Worm (Caenorhabditis elegans): ENCODE results near the gene F59A1.18.

Gene F59A1.18

DNA sequence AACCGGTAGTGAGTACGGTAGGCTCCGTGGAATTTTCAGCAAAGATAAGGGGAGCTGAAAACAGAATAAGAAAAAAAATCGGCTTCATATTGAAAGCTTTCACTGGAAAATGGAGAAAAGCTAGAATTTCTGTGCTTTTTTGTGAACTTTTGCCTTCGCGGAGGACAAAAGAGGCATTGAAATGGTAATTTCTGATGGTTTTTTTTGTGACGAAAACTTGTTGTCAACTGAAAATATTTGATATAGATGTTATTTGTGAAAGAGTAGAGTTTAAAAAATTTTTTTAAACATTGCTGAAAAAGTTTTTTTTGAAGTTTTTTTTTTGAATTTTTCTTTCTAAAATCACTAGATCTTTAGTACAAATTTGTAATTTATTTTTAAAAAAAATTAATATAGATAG lies at the start of gene F59A1.18:
TSS of gene F59A1.18 (minus strand) at position 101 of the 400 bp plus-strand sequence.
- TF ChIP-seq klf-2 (GFP tag; conservative IDR thresholded peaks at IDR 0.05) (no peak), ztf-23 (GFP tag; IDR thresholded peaks at IDR 0.05) (no peak), tab-1 (GFP tag; IDR thresholded peaks at IDR 0.05) (no peak), med-1 (GFP tag; optimal IDR thresholded peaks at IDR 0.05; ENCODE audit: insufficient read depth) (no peak), cog-1 (tag; optimal IDR thresholded peaks at IDR 0.05) (no peak), ref-1 (GFP tag; conservative IDR thresholded peaks at IDR 0.05) (no peak), ztf-29 (GFP tag; IDR thresholded peaks at IDR 0.05) (no peak), T22C8.4 (GFP tag; IDR thresholded peaks at IDR 0.05) (no peak), flt-1 (GFP tag; IDR thresholded peaks at IDR 0.05) (no peak)

- TF ChIP-seq cog-1 (tag; optimal IDR thresholded peaks at IDR 0.05) (no peak), klf-2 (GFP tag; conservative IDR thresholded peaks at IDR 0.05) (no peak), T22C8.4 (GFP tag; IDR thresholded peaks at IDR 0.05) (no peak), flt-1 (GFP tag; IDR thresholded peaks at IDR 0.05) (no peak), tab-1 (GFP tag; IDR thresholded peaks at IDR 0.05) (no peak), med-1 (GFP tag; optimal IDR thresholded peaks at IDR 0.05; ENCODE audit: insufficient read depth) (no peak), ztf-23 (GFP tag; IDR thresholded peaks at IDR 0.05) (no peak), ref-1 (GFP tag; conservative IDR thresholded peaks at IDR 0.05) (no peak), ztf-29 (GFP tag; IDR thresholded peaks at IDR 0.05) (no peak)
These were observed 45.8 kb upstream of the F59A1.18 start, which contains the start of gene twk-42 for ce11 chrV:17732516-17732915. Gene twk-42, minus strand, starts transcription at chrV:17732616.

ce11 chrV:17728757-17729156 lies 42.0 kb upstream of the F59A1.18 start:
- TF ChIP-seq T22C8.4 (GFP tag; IDR thresholded peaks at IDR 0.05) (no peak), tab-1 (GFP tag; IDR thresholded peaks at IDR 0.05) (no peak), med-1 (GFP tag; optimal IDR thresholded peaks at IDR 0.05; ENCODE audit: insufficient read depth) (no peak), ztf-29 (GFP tag; IDR thresholded peaks at IDR 0.05) (no peak), ref-1 (GFP tag; conservative IDR thresholded peaks at IDR 0.05) (no peak)

- TF ChIP-seq T22C8.4 (GFP tag; IDR thresholded peaks at IDR 0.05) = no peak
- TF ChIP-seq cog-1 (tag; optimal IDR thresholded peaks at IDR 0.05) = no peak
- TF ChIP-seq ztf-23 (GFP tag; IDR thresholded peaks at IDR 0.05) = no peak
- TF ChIP-seq flt-1 (GFP tag; IDR thresholded peaks at IDR 0.05) = no peak
- no peak for TF ChIP-seq ztf-29 (GFP tag; IDR thresholded peaks at IDR 0.05)
- no peak for TF ChIP-seq klf-2 (GFP tag; conservative IDR thresholded peaks at IDR 0.05)
- no peak for TF ChIP-seq ref-1 (GFP tag; conservative IDR thresholded peaks at IDR 0.05)
- no peak for TF ChIP-seq med-1 (GFP tag; optimal IDR thresholded peaks at IDR 0.05; ENCODE audit: insufficient read depth)
- no peak for TF ChIP-seq tab-1 (GFP tag; IDR thresholded peaks at IDR 0.05)
These were observed 41.6 kb upstream of the F59A1.18 start for ce11 chrV:17728336-17728735.

DNA sequence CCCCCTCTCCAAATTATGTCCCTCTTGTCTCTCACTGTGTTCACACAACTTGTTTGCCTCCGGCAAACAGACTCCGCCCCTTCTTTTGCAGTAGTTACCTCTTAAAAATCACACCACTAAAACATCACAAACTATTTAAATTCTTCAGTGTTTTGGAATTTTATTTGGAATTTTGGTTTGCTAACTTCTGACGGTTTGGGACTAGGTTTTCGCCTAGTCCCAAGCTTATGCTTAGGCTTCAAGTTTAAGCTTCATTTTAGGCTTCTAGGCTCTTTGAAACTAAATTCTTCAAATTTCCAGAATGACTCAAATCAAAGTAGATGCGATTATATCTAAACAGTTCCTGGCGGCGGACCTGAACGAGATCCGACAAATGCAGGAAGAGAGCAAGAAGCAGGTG lies 38.0 kb upstream of the F59A1.18 start, which contains the start of gene fat-5:
TSS of gene fat-5 (plus strand) at position 301 of the 400 bp plus-strand sequence.
- TF ChIP-seq med-1 (GFP tag; optimal IDR thresholded peaks at IDR 0.05; ENCODE audit: insufficient read depth) = no peak
- no peak for TF ChIP-seq ztf-23 (GFP tag; IDR thresholded peaks at IDR 0.05)
- no peak for TF ChIP-seq T22C8.4 (GFP tag; IDR thresholded peaks at IDR 0.05)
- TF ChIP-seq tab-1 (GFP tag; IDR thresholded peaks at IDR 0.05) = no peak
- no peak for TF ChIP-seq ref-1 (GFP tag; conservative IDR thresholded peaks at IDR 0.05)
- no peak for TF ChIP-seq flt-1 (GFP tag; IDR thresholded peaks at IDR 0.05)
- no peak for TF ChIP-seq cog-1 (tag; optimal IDR thresholded peaks at IDR 0.05)
- TF ChIP-seq klf-2 (GFP tag; conservative IDR thresholded peaks at IDR 0.05) = no peak
- no peak for TF ChIP-seq ztf-29 (GFP tag; IDR thresholded peaks at IDR 0.05)

DNA sequence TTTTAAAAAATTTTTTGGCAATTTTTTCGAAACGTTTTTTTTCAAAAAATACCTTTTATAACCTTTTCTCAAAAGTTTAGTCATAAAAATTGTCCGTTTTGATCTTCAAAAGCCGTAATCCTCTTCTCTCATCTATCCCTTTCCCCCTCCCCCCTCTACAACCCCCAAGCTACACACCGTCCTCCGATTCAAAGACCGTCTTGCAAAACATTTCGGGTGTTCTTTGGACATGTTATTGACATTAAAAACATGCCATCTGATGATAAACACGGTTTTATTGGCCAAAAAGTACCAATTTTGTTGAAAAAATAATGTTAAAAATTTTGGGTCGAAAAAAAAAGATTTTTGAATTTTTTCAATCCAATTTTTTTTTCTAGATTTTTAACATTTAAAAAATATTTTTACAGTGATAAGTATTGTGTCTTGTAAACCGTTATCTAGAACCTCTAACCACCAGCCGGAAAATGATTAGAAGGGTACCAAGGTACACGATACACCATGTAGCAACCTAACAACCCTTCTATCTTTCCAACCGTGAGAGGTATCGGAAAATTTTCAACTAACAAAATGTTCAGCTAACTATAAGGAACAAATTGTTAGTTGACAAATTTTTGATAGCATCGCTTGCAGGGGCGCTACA lies 36.5 kb upstream of the F59A1.18 start:
- no peak for TF ChIP-seq ref-1 (GFP tag; conservative IDR thresholded peaks at IDR 0.05)
- TF ChIP-seq ztf-23 (GFP tag; IDR thresholded peaks at IDR 0.05) = no peak
- TF ChIP-seq cog-1 (tag; optimal IDR thresholded peaks at IDR 0.05) = no peak
- no peak for TF ChIP-seq flt-1 (GFP tag; IDR thresholded peaks at IDR 0.05)
- TF ChIP-seq ztf-29 (GFP tag; IDR thresholded peaks at IDR 0.05) = no peak
- no peak for TF ChIP-seq T22C8.4 (GFP tag; IDR thresholded peaks at IDR 0.05)
- no peak for TF ChIP-seq med-1 (GFP tag; optimal IDR thresholded peaks at IDR 0.05; ENCODE audit: insufficient read depth)
- no peak for TF ChIP-seq tab-1 (GFP tag; IDR thresholded peaks at IDR 0.05)
- no peak for TF ChIP-seq klf-2 (GFP tag; conservative IDR thresholded peaks at IDR 0.05)

- TF ChIP-seq cog-1 (tag; optimal IDR thresholded peaks at IDR 0.05) = no peak
- no peak for TF ChIP-seq tab-1 (GFP tag; IDR thresholded peaks at IDR 0.05)
- no peak for TF ChIP-seq T22C8.4 (GFP tag; IDR thresholded peaks at IDR 0.05)
- TF ChIP-seq med-1 (GFP tag; optimal IDR thresholded peaks at IDR 0.05; ENCODE audit: insufficient read depth) = no peak
- no peak for TF ChIP-seq flt-1 (GFP tag; IDR thresholded peaks at IDR 0.05)
- TF ChIP-seq klf-2 (GFP tag; conservative IDR thresholded peaks at IDR 0.05) = no peak
- no peak for TF ChIP-seq ref-1 (GFP tag; conservative IDR thresholded peaks at IDR 0.05)
- TF ChIP-seq ztf-23 (GFP tag; IDR thresholded peaks at IDR 0.05) = no peak
- no peak for TF ChIP-seq ztf-29 (GFP tag; IDR thresholded peaks at IDR 0.05)
These were observed 35.8 kb upstream of the F59A1.18 start for ce11 chrV:17722553-17722952.

ce11 chrV:17721709-17722108 lies 35.0 kb upstream of the F59A1.18 start:
- TF ChIP-seq T22C8.4 (GFP tag; IDR thresholded peaks at IDR 0.05) (no peak), ztf-23 (GFP tag; IDR thresholded peaks at IDR 0.05) (no peak), flt-1 (GFP tag; IDR thresholded peaks at IDR 0.05) (no peak), ztf-29 (GFP tag; IDR thresholded peaks at IDR 0.05) (no peak)

ce11 chrV:17718647-17719046 lies 31.9 kb upstream of the F59A1.18 start, which contains the start of gene str-77:
Gene str-77, plus strand, starts transcription at chrV:17718947.
- TF ChIP-seq T22C8.4 (GFP tag; IDR thresholded peaks at IDR 0.05) = no peak
- TF ChIP-seq flt-1 (GFP tag; IDR thresholded peaks at IDR 0.05) = no peak
- no peak for TF ChIP-seq med-1 (GFP tag; optimal IDR thresholded peaks at IDR 0.05; ENCODE audit: insufficient read depth)
- no peak for TF ChIP-seq ztf-23 (GFP tag; IDR thresholded peaks at IDR 0.05)
- no peak for TF ChIP-seq ref-1 (GFP tag; conservative IDR thresholded peaks at IDR 0.05)
- no peak for TF ChIP-seq cog-1 (tag; optimal IDR thresholded peaks at IDR 0.05)
- no peak for TF ChIP-seq tab-1 (GFP tag; IDR thresholded peaks at IDR 0.05)
- no peak for TF ChIP-seq ztf-29 (GFP tag; IDR thresholded peaks at IDR 0.05)

DNA sequence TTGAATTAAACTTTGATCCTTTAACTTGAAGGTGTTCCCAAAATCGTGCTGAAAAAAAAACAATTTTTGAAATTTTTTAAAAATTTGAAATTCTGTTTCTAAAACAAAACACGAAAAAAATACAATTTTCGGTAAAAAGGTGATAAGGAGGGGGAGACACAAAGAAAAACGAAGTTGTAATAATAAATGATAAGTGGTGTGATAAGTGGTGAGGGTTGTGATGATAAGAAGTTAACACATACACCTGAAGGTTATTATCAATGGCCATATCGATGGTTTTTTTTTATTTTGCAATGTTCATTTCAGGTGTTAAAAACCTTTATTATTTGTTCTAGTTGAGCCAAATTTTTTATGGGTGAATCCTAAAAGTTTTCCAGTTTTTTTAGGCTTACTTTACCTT lies 27.6 kb upstream of the F59A1.18 start, which contains the start of gene twk-33:
TSS of gene twk-33 (minus strand) at position 48 of the 400 bp plus-strand sequence.
- TF ChIP-seq ztf-29 (GFP tag; IDR thresholded peaks at IDR 0.05) (no peak), flt-1 (GFP tag; IDR thresholded peaks at IDR 0.05) (no peak), klf-2 (GFP tag; conservative IDR thresholded peaks at IDR 0.05) (no peak), med-1 (GFP tag; optimal IDR thresholded peaks at IDR 0.05; ENCODE audit: insufficient read depth) (no peak), cog-1 (tag; optimal IDR thresholded peaks at IDR 0.05) (no peak), ztf-23 (GFP tag; IDR thresholded peaks at IDR 0.05) (no peak)
